Worm (Caenorhabditis elegans): ENCODE measurements around the gene lido-10.

Gene lido-10

ce11 chrII:3044023-3044422, 41.7 kb downstream of the lido-10 start, which contains the start of gene sri-29:
TSS of gene sri-29 (plus strand) at chrII:3044323.
- no peak for TF ChIP-seq unc-120 (tag; optimal IDR thresholded peaks at IDR 0.05; ENCODE audit: poor library complexity, severe bottlenecking)
- TF ChIP-seq mab-5 (tag; optimal IDR thresholded peaks at IDR 0.05) = no peak
- no peak for TF ChIP-seq ztf-11 (tag; optimal IDR thresholded peaks at IDR 0.05)
- TF ChIP-seq sem-2 (GFP tag; optimal IDR thresholded peaks at IDR 0.05) = no peak
- TF ChIP-seq zip-8 (tag; optimal IDR thresholded peaks at IDR 0.05) = no peak
- no peak for TF ChIP-seq blmp-1 (tag; optimal IDR thresholded peaks at IDR 0.05)
- no peak for TF ChIP-seq nhr-76 (tag; optimal IDR thresholded peaks at IDR 0.05)
- TF ChIP-seq ceh-83 (GFP tag; optimal IDR thresholded peaks at IDR 0.05) = no peak
- TF ChIP-seq cnd-1 (tag; optimal IDR thresholded peaks at IDR 0.05) = no peak
- no peak for TF ChIP-seq elt-3 (tag; optimal IDR thresholded peaks at IDR 0.05)
- TF ChIP-seq nhr-28 (tag; optimal IDR thresholded peaks at IDR 0.05) = no peak
- TF ChIP-seq unc-62 (GFP tag; optimal IDR thresholded peaks at IDR 0.05) = no peak
- TF ChIP-seq drap-1 (GFP tag; optimal IDR thresholded peaks at IDR 0.05) = no peak
- TF ChIP-seq snpc-4 (tag; optimal IDR thresholded peaks at IDR 0.05) = no peak
- TF ChIP-seq M03D4.4 (tag; optimal IDR thresholded peaks at IDR 0.05) = no peak
- TF ChIP-seq mep-1 (tag; optimal IDR thresholded peaks at IDR 0.05) = no peak
- TF ChIP-seq elt-1 (tag; optimal IDR thresholded peaks at IDR 0.05; ENCODE audit: borderline replicate concordance, insufficient read depth) = no peak
- TF ChIP-seq unc-39 (tag; optimal IDR thresholded peaks at IDR 0.05) = no peak
- TF ChIP-seq lin-13 (tag; optimal IDR thresholded peaks at IDR 0.05) = no peak

ce11 chrII:3045422-3045821, 43.1 kb downstream of the lido-10 start:
- TF ChIP-seq unc-39 (tag; optimal IDR thresholded peaks at IDR 0.05) (no peak), unc-62 (GFP tag; optimal IDR thresholded peaks at IDR 0.05) (no peak), mab-5 (tag; optimal IDR thresholded peaks at IDR 0.05) (no peak), zip-8 (tag; optimal IDR thresholded peaks at IDR 0.05) (no peak), sem-2 (GFP tag; optimal IDR thresholded peaks at IDR 0.05) (no peak), lsy-2 (tag; optimal IDR thresholded peaks at IDR 0.05) (no peak), ceh-83 (GFP tag; optimal IDR thresholded peaks at IDR 0.05) (no peak), mep-1 (tag; optimal IDR thresholded peaks at IDR 0.05) (no peak), lin-32 (GFP tag; optimal IDR thresholded peaks at IDR 0.05) (no peak), ces-1 (GFP tag; optimal IDR thresholded peaks at IDR 0.05) (no peak), nhr-2 (tag; optimal IDR thresholded peaks at IDR 0.05) (no peak), M03D4.4 (tag; optimal IDR thresholded peaks at IDR 0.05) (no peak), tbx-8 (GFP tag; optimal IDR thresholded peaks at IDR 0.05) (no peak), mls-2 (tag; optimal IDR thresholded peaks at IDR 0.05) (no peak), lin-13 (tag; optimal IDR thresholded peaks at IDR 0.05) (no peak), nhr-12 (tag; optimal IDR thresholded peaks at IDR 0.05) (no peak), hlh-1 (tag; optimal IDR thresholded peaks at IDR 0.05) (no peak), ceh-39 (tag; optimal IDR thresholded peaks at IDR 0.05) (no peak), unc-120 (tag; optimal IDR thresholded peaks at IDR 0.05; ENCODE audit: poor library complexity, severe bottlenecking) (no peak), ztf-11 (tag; optimal IDR thresholded peaks at IDR 0.05) (no peak)

- no peak for TF ChIP-seq elt-3 (tag; optimal IDR thresholded peaks at IDR 0.05)
Observed at ce11 chrII:3045875-3046274, 43.6 kb downstream of the lido-10 start, which contains the start of gene sri-30. TSS of gene sri-30 (plus strand) at chrII:3046175.

- TF ChIP-seq mls-2 (tag; optimal IDR thresholded peaks at IDR 0.05) (no peak), lin-32 (GFP tag; optimal IDR thresholded peaks at IDR 0.05) (no peak), mab-5 (tag; optimal IDR thresholded peaks at IDR 0.05) (no peak), nhr-76 (tag; optimal IDR thresholded peaks at IDR 0.05) (no peak), nhr-12 (tag; optimal IDR thresholded peaks at IDR 0.05) (no peak), ceh-83 (GFP tag; optimal IDR thresholded peaks at IDR 0.05) (no peak), zip-8 (tag; optimal IDR thresholded peaks at IDR 0.05) (no peak), ceh-39 (tag; optimal IDR thresholded peaks at IDR 0.05) (no peak), pha-4 (tag; optimal IDR thresholded peaks at IDR 0.05) (no peak), unc-39 (tag; optimal IDR thresholded peaks at IDR 0.05) (no peak), hlh-1 (tag; optimal IDR thresholded peaks at IDR 0.05) (no peak), M03D4.4 (tag; optimal IDR thresholded peaks at IDR 0.05) (no peak), bed-3 (GFP tag; optimal IDR thresholded peaks at IDR 0.05) (no peak), ztf-11 (tag; optimal IDR thresholded peaks at IDR 0.05) (no peak), mep-1 (tag; optimal IDR thresholded peaks at IDR 0.05) (no peak), drap-1 (GFP tag; optimal IDR thresholded peaks at IDR 0.05) (no peak), cnd-1 (tag; optimal IDR thresholded peaks at IDR 0.05) (no peak)
Observed at ce11 chrII:3048378-3048777, 46.1 kb downstream of the lido-10 start, which contains the start of gene sri-28. TSS of gene sri-28 (plus strand) at chrII:3048678.

- no peak for TF ChIP-seq nhr-237 (tag; optimal IDR thresholded peaks at IDR 0.05)
- peak; percentile 1 for TF ChIP-seq ham-2 (GFP tag; optimal IDR thresholded peaks at IDR 0.05)
- no peak for TF ChIP-seq nhr-2 (tag; optimal IDR thresholded peaks at IDR 0.05)
- TF ChIP-seq mep-1 (tag; optimal IDR thresholded peaks at IDR 0.05) = no peak
- no peak for TF ChIP-seq unc-120 (tag; optimal IDR thresholded peaks at IDR 0.05; ENCODE audit: poor library complexity, severe bottlenecking)
- no peak for TF ChIP-seq tbx-8 (GFP tag; optimal IDR thresholded peaks at IDR 0.05)
Observed at ce11 chrII:3048989-3049388, 46.7 kb downstream of the lido-10 start.

Data from whole organism, mixed stage, embryonic.